Fruit fly (Drosophila melanogaster) whole organism, embryonic: ENCODE data around the gene CG14300.

ENCODE experiments used
- Antp ChIP-seq: fragments of 200-800 bp; sonication (Bioruptor generic); optimal IDR thresholded peaks from 3 replicates; lab custom pipeline; 2016; ENCODE audit warnings: missing biosample characterization, missing genetic modification characterization
- CG10267 ChIP-seq: fragments of 200-800 bp; sonication (Bioruptor generic); optimal IDR thresholded peaks from 2 replicates; lab custom pipeline; 2018; ENCODE audit warnings: missing biosample characterization, mild to moderate bottlenecking, missing genetic modification characterization, moderate library complexity
- CG10321 ChIP-seq: fragments of 200-800 bp; sonication (Bioruptor generic); IDR thresholded peaks from 2 replicates; pipeline ENCODE4 v1.3.6; 2022; ENCODE audit warnings: missing biosample characterization, missing genetic modification characterization
- CG10366 ChIP-seq: fragments of 200-800 bp; sonication (Bioruptor generic); IDR thresholded peaks from 2 replicates; pipeline ENCODE4 v1.3.6; 2022; ENCODE audit warnings: missing biosample characterization, missing genetic modification characterization
- CG12942 ChIP-seq: fragments of 200-800 bp; sonication (Bioruptor generic); optimal IDR thresholded peaks from 3 replicates; lab custom pipeline; 2016; ENCODE audit warnings: missing biosample characterization, missing genetic modification characterization
- CG13894 ChIP-seq: fragments of 200-800 bp; sonication (Bioruptor generic); optimal IDR thresholded peaks from 3 replicates; lab custom pipeline; 2018; ENCODE audit warnings: missing biosample characterization, mild to moderate bottlenecking, missing genetic modification characterization, moderate library complexity
- CG14860 ChIP-seq: fragments of 200-800 bp; sonication (Bioruptor generic); IDR thresholded peaks from 3 replicates; pipeline ENCODE4 v1.3.6; 2022; ENCODE audit warnings: missing biosample characterization, missing genetic modification characterization; ENCODE audit not compliant: partially characterized antibody
- CG16813 ChIP-seq: fragments of 200-800 bp; sonication (Bioruptor generic); IDR thresholded peaks from 3 replicates; pipeline ENCODE4 v1.3.6; 2022; ENCODE audit warnings: missing biosample characterization, missing genetic modification characterization; ENCODE audit not compliant: partially characterized antibody
- CG17829 ChIP-seq: fragments of 200-800 bp; optimal IDR thresholded peaks from 2 replicates; lab custom pipeline; 2019; ENCODE audit warnings: missing biosample characterization, mild to moderate bottlenecking, missing genetic modification characterization, moderate library complexity
- CG30020 ChIP-seq: fragments of 200-800 bp; optimal IDR thresholded peaks from 2 replicates; lab custom pipeline; 2019; ENCODE audit warnings: missing biosample characterization, mild to moderate bottlenecking, missing genetic modification characterization, moderate library complexity
- CG3995 ChIP-seq: fragments of 200-800 bp; sonication (Bioruptor generic); optimal IDR thresholded peaks from 3 replicates; lab custom pipeline; 2016; ENCODE audit warnings: missing biosample characterization, missing genetic modification characterization
- CG6654 ChIP-seq: fragments of 200-800 bp; sonication (Bioruptor generic); optimal IDR thresholded peaks from 2 replicates; lab custom pipeline; 2017; ENCODE audit warnings: missing biosample characterization, mild to moderate bottlenecking, missing genetic modification characterization
- CG7271 ChIP-seq: fragments of 200-800 bp; sonication (Bioruptor generic); optimal IDR thresholded peaks from 2 replicates; lab custom pipeline; 2018; ENCODE audit warnings: missing biosample characterization, mild to moderate bottlenecking, missing genetic modification characterization, moderate library complexity
- CoRest ChIP-seq: fragments of 200-800 bp; sonication (Bioruptor generic); optimal IDR thresholded peaks from 3 replicates; lab custom pipeline; 2018; ENCODE audit warnings: missing biosample characterization, mild to moderate bottlenecking, missing genetic modification characterization, moderate library complexity
- Dbx ChIP-seq: fragments of 200-800 bp; sonication (Bioruptor generic); IDR thresholded peaks from 3 replicates; pipeline ENCODE4 v1.3.6; 2022; ENCODE audit warnings: missing biosample characterization, missing genetic modification characterization
- Deaf1 ChIP-seq: fragments of 200-800 bp; optimal IDR thresholded peaks from 3 replicates; lab custom pipeline; 2019; ENCODE audit warnings: missing biosample characterization, mild to moderate bottlenecking, missing genetic modification characterization, moderate library complexity
- Dll ChIP-seq: fragments of 200-800 bp; sonication (Bioruptor generic); IDR thresholded peaks from 4 replicates; pipeline ENCODE4 v1.3.6; 2022; ENCODE audit warnings: missing biosample characterization, missing genetic modification characterization; ENCODE audit not compliant: partially characterized antibody
- E2f1 ChIP-seq: fragments of 200-800 bp; sonication (Bioruptor generic); IDR thresholded peaks from 2 replicates; pipeline ENCODE4 v1.3.6; 2022; ENCODE audit warnings: missing biosample characterization, missing genetic modification characterization
- Hey ChIP-seq: fragments of 200-800 bp; sonication (Bioruptor generic); optimal IDR thresholded peaks from 3 replicates; lab custom pipeline; 2018; ENCODE audit warnings: missing biosample characterization, mild to moderate bottlenecking, missing genetic modification characterization
- MTF-1 ChIP-seq: fragments of 200-800 bp; sonication (Bioruptor generic); optimal IDR thresholded peaks from 2 replicates; lab custom pipeline; 2018; ENCODE audit warnings: missing biosample characterization, mild to moderate bottlenecking, missing genetic modification characterization, borderline replicate concordance
- Nf-YB ChIP-seq: fragments of 200-800 bp; sonication (Bioruptor generic); optimal IDR thresholded peaks from 3 replicates; lab custom pipeline; 2019; ENCODE audit warnings: missing biosample characterization, mild to moderate bottlenecking, missing genetic modification characterization, moderate library complexity
- Nf-YC ChIP-seq: fragments of 200-800 bp; optimal IDR thresholded peaks from 3 replicates; lab custom pipeline; 2019; ENCODE audit warnings: missing biosample characterization, mild to moderate bottlenecking, missing genetic modification characterization, moderate library complexity
- PHDP ChIP-seq: fragments of 200-800 bp; sonication (Bioruptor generic); optimal IDR thresholded peaks from 3 replicates; lab custom pipeline; 2018; ENCODE audit warnings: missing biosample characterization, mild to moderate bottlenecking, missing genetic modification characterization, moderate library complexity
- Sox100B ChIP-seq: fragments of 200-800 bp; sonication (Bioruptor generic); optimal IDR thresholded peaks from 3 replicates; lab custom pipeline; 2018; ENCODE audit warnings: missing biosample characterization, mild to moderate bottlenecking, missing genetic modification characterization
- Trl ChIP-seq, 3 experiments: fragments of >200 bp in 2 of 3; fragments of 200-800 bp in 1 of 3; sonication (Bioruptor generic) in 1 of 3; optimal IDR thresholded peaks; 2 replicates in 1 of 3; 3 replicates in 2 of 3; lab custom pipeline; 2016 to 2017; ENCODE audit warnings: missing biosample characterization in 1 of 3, missing genetic modification characterization in 1 of 3
- abd-A ChIP-seq: fragments of 200-800 bp; sonication (Bioruptor generic); optimal IDR thresholded peaks from 3 replicates; lab custom pipeline; 2019; ENCODE audit warnings: missing biosample characterization, mild to moderate bottlenecking, missing genetic modification characterization, moderate library complexity
- al ChIP-seq: fragments of 200-800 bp; sonication (Bioruptor generic); IDR thresholded peaks from 2 replicates; pipeline ENCODE4 v1.3.6; 2022; ENCODE audit warnings: missing biosample characterization, missing genetic modification characterization
- cg ChIP-seq: fragments of 200-800 bp; sonication (Bioruptor generic); optimal IDR thresholded peaks from 3 replicates; lab custom pipeline; 2019; ENCODE audit warnings: missing biosample characterization, mild to moderate bottlenecking, missing genetic modification characterization, moderate library complexity
- chif ChIP-seq, 2 experiments: fragments of 200-800 bp; sonication (Bioruptor generic); optimal IDR thresholded peaks; 3 replicates each; lab custom pipeline; 2016; ENCODE audit warnings: missing biosample characterization in 2 of 2, missing genetic modification characterization in 2 of 2
- chinmo ChIP-seq: fragments of 200-800 bp; sonication (Bioruptor generic); IDR thresholded peaks from 4 replicates; pipeline ENCODE4 v1.3.6; 2022; ENCODE audit warnings: missing biosample characterization, missing genetic modification characterization; ENCODE audit not compliant: partially characterized antibody
- crp ChIP-seq, 2 experiments: fragments of 200-800 bp; sonication (Bioruptor generic); optimal IDR thresholded peaks; 2 replicates in 1 of 2; 3 replicates in 1 of 2; lab custom pipeline; 2017; ENCODE audit warnings: missing biosample characterization in 2 of 2, missing genetic modification characterization in 2 of 2, mild to moderate bottlenecking in 1 of 2, moderate library complexity in 1 of 2
- ems ChIP-seq: fragments of 200-800 bp; sonication (Bioruptor generic); optimal IDR thresholded peaks from 3 replicates; lab custom pipeline; 2016; ENCODE audit warnings: missing biosample characterization, missing genetic modification characterization
- ewg ChIP-seq: fragments of 200-800 bp; sonication (Bioruptor generic); optimal IDR thresholded peaks from 3 replicates; lab custom pipeline; 2017; ENCODE audit warnings: mild to moderate bottlenecking, missing biosample characterization, missing genetic modification reagents, missing genetic modification characterization
- fd96Cb ChIP-seq: fragments of 200-800 bp; sonication (Bioruptor generic); optimal IDR thresholded peaks from 2 replicates; lab custom pipeline; 2018; ENCODE audit warnings: missing biosample characterization, mild to moderate bottlenecking, missing genetic modification characterization, moderate library complexity
- hb ChIP-seq: fragments of 200-800 bp; sonication (Bioruptor generic); IDR thresholded peaks from 3 replicates; pipeline ENCODE4 v1.3.6; 2022; ENCODE audit warnings: missing biosample characterization, missing genetic modification characterization; ENCODE audit not compliant: partially characterized antibody
- ken ChIP-seq: fragments of 200-800 bp; sonication (Bioruptor generic); IDR thresholded peaks from 3 replicates; pipeline ENCODE4 v1.3.6; 2022; ENCODE audit warnings: missing biosample characterization, missing genetic modification characterization
- nerfin-1 ChIP-seq: fragments of 200-800 bp; sonication (Bioruptor generic); optimal IDR thresholded peaks from 3 replicates; lab custom pipeline; 2019; ENCODE audit warnings: missing biosample characterization, mild to moderate bottlenecking, missing genetic modification characterization, moderate library complexity
- nerfin-2 ChIP-seq: fragments of 200-800 bp; sonication (Bioruptor generic); IDR thresholded peaks from 2 replicates; pipeline ENCODE4 v1.3.6; 2022; ENCODE audit warnings: missing biosample characterization, missing genetic modification characterization; ENCODE audit not compliant: partially characterized antibody
- oc ChIP-seq: fragments of 200-800 bp; sonication (Bioruptor generic); optimal IDR thresholded peaks from 2 replicates; lab custom pipeline; 2018; ENCODE audit warnings: missing biosample characterization, mild to moderate bottlenecking, missing genetic modification characterization, moderate library complexity
- p53 ChIP-seq: fragments of 200-800 bp; sonication (Bioruptor generic); optimal IDR thresholded peaks from 2 replicates; lab custom pipeline; 2016; ENCODE audit warnings: missing biosample characterization, missing genetic modification characterization
- pfk ChIP-seq: fragments of 200-800 bp; sonication (Bioruptor generic); optimal IDR thresholded peaks from 2 replicates; lab custom pipeline; 2018; ENCODE audit warnings: missing biosample characterization, mild to moderate bottlenecking, missing genetic modification characterization, moderate library complexity
- slbo ChIP-seq: fragments of 200-800 bp; sonication (Bioruptor generic); IDR thresholded peaks from 2 replicates; pipeline ENCODE4 v1.3.6; 2022; ENCODE audit warnings: missing biosample characterization, missing genetic modification characterization
- zf30C ChIP-seq: fragments of 200-800 bp; sonication (Bioruptor generic); optimal IDR thresholded peaks from 3 replicates; lab custom pipeline; 2018; ENCODE audit warnings: missing biosample characterization, mild to moderate bottlenecking, missing genetic modification characterization

Gene CG14300

DNA sequence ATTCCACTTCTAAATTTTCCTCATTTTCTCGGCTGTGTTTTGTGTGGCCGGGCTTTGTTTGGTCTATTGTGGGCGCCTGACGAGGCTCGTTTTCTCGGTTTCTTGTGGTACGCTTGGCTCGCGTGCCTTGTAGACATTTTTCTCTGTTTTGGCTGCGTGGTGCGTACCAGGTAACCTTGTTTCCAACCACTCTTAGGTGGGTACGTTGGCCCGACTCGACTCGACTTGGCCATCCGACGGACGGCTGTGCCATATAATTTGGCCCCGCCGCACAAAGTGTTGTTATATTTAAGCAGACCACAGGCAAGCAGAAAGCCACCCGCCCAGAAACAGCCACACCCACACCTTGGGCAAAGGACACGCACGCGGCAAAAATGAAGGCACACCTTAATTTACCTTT is 10.0 kb upstream of the CG14300 start:
- TF ChIP-seq Sox100B (GFP tag; lab: Kevin White, UChicago) (no peak), slbo (0 out of 2 replicates have a peak, but pooled peaks have one; percentile 11), CG13894 (peak; percentile 92), zf30C (GFP tag; lab: Kevin White, UChicago) (no peak)

DNA sequence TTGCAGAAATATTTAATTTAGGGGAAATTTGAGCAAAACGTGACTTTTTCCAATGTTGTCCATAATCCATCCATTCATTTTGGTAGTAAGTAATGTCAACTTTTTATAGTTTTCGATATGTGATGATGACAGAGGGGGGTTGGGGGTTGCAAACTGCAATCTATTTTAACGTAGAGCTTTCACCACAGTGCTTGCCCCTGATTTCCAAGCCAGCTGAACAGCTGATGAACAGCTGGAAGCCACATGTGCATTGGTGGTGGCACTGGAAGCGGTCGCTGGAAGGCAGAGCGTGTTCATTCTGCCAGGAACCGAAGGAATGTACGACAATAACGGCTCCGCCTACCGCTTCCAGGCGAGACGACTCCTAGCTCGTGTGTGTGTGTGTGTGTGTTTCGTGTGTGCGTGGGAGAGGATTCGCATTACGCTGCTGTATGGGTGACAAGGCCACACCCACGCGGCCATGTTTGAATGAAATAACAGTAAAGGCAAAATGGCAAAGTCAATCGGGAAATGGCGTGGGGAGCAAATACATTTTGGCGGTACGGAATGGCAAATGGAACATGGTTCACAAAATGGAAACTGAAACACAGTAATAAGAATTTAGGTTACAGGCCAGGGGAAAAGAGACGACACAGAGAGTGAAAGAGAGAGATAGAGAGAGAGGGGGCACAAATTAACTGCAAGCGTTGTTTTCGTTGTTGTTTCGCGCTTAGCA is 5.5 kb upstream of the CG14300 start:
- TF ChIP-seq Deaf1 (tag; lab: Kevin White, UChicago) (peak; percentile 76), pfk (GFP tag; lab: Kevin White, UChicago) (peak; percentile 94), nerfin-1 (tag; lab: Kevin White, UChicago) (peak; percentile 46), crp (GFP tag; optimal IDR thresholded peaks at IDR 0.05; lab: Kevin White, UChicago) (peak in 1 of 2 experiments; percentile 14), slbo (no peak), hb (0 out of 3 replicates have a peak, but pooled peaks have one; percentile 14), abd-A (tag; lab: Kevin White, UChicago) (peak; percentile 91), Nf-YC (tag; lab: Kevin White, UChicago) (peak; percentile 84), cg (GFP tag; lab: Kevin White, UChicago) (peak; percentile 7), Nf-YB (GFP tag; lab: Kevin White, UChicago) (peak; percentile 11), ewg (GFP tag; lab: Kevin White, UChicago) (peak; percentile 21), CoRest (tag; lab: Kevin White, UChicago) (no peak), CG7271 (tag; lab: Kevin White, UChicago) (no peak), chinmo (GFP tag; lab: Robert Waterston, UW) (0 out of 4 replicates have a peak, but pooled peaks have one; percentile 40)

DNA sequence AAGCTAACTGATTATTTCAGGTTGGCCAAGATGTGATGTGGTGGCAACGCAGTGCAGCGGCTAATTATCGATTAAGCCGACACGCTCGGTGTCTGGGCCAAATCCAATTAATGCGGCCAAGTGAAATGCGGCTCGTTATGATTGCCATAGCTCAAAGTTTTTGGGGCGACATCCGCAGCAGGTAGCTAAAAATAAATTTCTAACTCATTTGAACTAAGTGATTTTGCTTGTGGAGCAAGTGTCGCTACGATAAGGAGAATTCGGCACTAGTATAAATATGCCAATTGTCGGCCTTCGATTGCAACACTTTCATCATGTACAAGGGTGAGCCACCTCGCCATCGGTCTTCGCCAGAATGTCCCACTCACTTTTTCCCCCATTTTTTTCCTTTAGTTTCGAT is 1.4 kb upstream of the CG14300 start, which contains the start of gene CG34282:
CG34282 (plus strand) TSS at position 301 of the 400 bp plus-strand sequence.
- TF ChIP-seq fd96Cb (tag; lab: Kevin White, UChicago) (no peak), CG3995 (no peak), al (GFP tag; lab: Robert Waterston, UW) (no peak), chif (GFP tag; optimal IDR thresholded peaks at IDR 0.05; lab: Kevin White, UChicago) (no peak), Hey (tag; lab: Kevin White, UChicago) (no peak), Antp (GFP tag; lab: Kevin White, UChicago) (no peak), nerfin-2 (GFP tag; lab: Robert Waterston, UW) (no peak), MTF-1 (GFP tag; lab: Kevin White, UChicago) (no peak), CG17829 (no peak), ems (GFP tag; lab: Kevin White, UChicago) (no peak)

DNA sequence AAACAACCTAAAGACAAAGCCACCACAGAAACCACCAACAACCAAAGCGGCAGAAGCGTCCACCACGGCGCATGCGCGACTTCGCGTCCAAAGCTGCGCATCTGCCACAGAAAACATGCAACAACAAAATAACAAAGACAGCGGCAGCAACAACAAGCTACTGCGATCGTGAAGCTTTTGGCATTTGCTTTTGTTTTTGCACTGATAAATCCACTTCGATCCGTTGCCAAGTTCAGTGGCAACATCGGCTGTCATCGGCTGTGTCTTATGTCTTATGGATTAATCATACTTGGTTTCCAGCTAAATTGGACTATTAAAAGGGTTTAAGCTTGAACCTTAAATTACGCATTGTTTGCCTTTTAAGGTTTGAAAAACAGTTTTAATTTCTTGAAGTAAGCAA is 892 bp downstream of the CG14300 start, which contains the start of gene Muc91C:
Muc91C (minus strand) TSS at position 101 of the 400 bp plus-strand sequence.
- TF ChIP-seq CG16813 (GFP tag; lab: Robert Waterston, UW) = no peak
- no peak for TF ChIP-seq CG12942 (GFP tag; lab: Kevin White, UChicago)
- TF ChIP-seq Dll = no peak
- TF ChIP-seq CG10267 (tag; lab: Kevin White, UChicago) = no peak
- TF ChIP-seq oc (tag; lab: Kevin White, UChicago) = no peak
- no peak for TF ChIP-seq Dbx (GFP tag; lab: Robert Waterston, UW)
- no peak for TF ChIP-seq Trl (optimal IDR thresholded peaks at IDR 0.05; lab: Kevin White, UChicago)
- no peak for TF ChIP-seq Trl (GFP tag; optimal IDR thresholded peaks at IDR 0.05; lab: Kevin White, UChicago)
- no peak for TF ChIP-seq PHDP (tag; lab: Kevin White, UChicago)
- TF ChIP-seq CG10366 (GFP tag; lab: Robert Waterston, UW) = no peak
- TF ChIP-seq CG30020 (tag; lab: Kevin White, UChicago) = no peak
- TF ChIP-seq p53 (GFP tag; lab: Kevin White, UChicago) = no peak
- no peak for TF ChIP-seq CG6654
- TF ChIP-seq E2f1 = no peak
- no peak for TF ChIP-seq Nf-YC (tag; lab: Kevin White, UChicago)
- TF ChIP-seq CG14860 (GFP tag; lab: Robert Waterston, UW) = no peak
- no peak for TF ChIP-seq slbo
- TF ChIP-seq CG10321 (GFP tag; lab: Robert Waterston, UW) = no peak
- no peak for TF ChIP-seq ken (GFP tag; lab: Robert Waterston, UW)
